Fruit fly (Drosophila melanogaster) whole organism, embryonic: ENCODE measurements around the gene CG5969.

ENCODE experiments used
- B-H2 ChIP-seq: fragments of 200-800 bp; sonication (Bioruptor generic); optimal IDR thresholded peaks from 2 replicates; lab custom pipeline; 2018; ENCODE audit warnings: missing biosample characterization, mild to moderate bottlenecking, missing genetic modification characterization
- CG10147 ChIP-seq: fragments of 200-800 bp; sonication (Bioruptor generic); optimal IDR thresholded peaks from 2 replicates; lab custom pipeline; 2019; ENCODE audit warnings: missing biosample characterization, mild to moderate bottlenecking, missing genetic modification characterization, moderate library complexity
- CG11247 ChIP-seq: fragments of 200-800 bp; sonication (Bioruptor generic); IDR thresholded peaks from 2 replicates; pipeline ENCODE4 v1.3.6; 2022; ENCODE audit warnings: missing biosample characterization, missing genetic modification characterization
- CG11560 ChIP-seq: fragments of 200-800 bp; sonication (Bioruptor generic); IDR thresholded peaks from 3 replicates; pipeline ENCODE4 v1.3.6; 2022; ENCODE audit warnings: missing biosample characterization, missing genetic modification characterization
- CG11723 ChIP-seq: fragments of 200-800 bp; sonication (Bioruptor generic); optimal IDR thresholded peaks from 2 replicates; lab custom pipeline; 2017; ENCODE audit warnings: missing biosample characterization, mild to moderate bottlenecking, missing genetic modification characterization
- CG12299 ChIP-seq: fragments of 200-800 bp; sonication (Bioruptor generic); optimal IDR thresholded peaks from 2 replicates; lab custom pipeline; 2018; ENCODE audit warnings: missing biosample characterization, mild to moderate bottlenecking, missing genetic modification characterization
- CG12391 ChIP-seq: fragments of 200-800 bp; sonication (Bioruptor generic); optimal IDR thresholded peaks from 3 replicates; lab custom pipeline; 2018; ENCODE audit warnings: missing biosample characterization, mild to moderate bottlenecking, missing genetic modification characterization, moderate library complexity
- CG15269 ChIP-seq: fragments of 200-800 bp; sonication (Bioruptor generic); optimal IDR thresholded peaks from 2 replicates; lab custom pipeline; 2018; ENCODE audit warnings: missing biosample characterization, mild to moderate bottlenecking, missing genetic modification characterization, moderate library complexity
- CG1603 ChIP-seq: fragments of 200-800 bp; sonication (Bioruptor generic); optimal IDR thresholded peaks from 2 replicates; lab custom pipeline; 2019; ENCODE audit warnings: missing biosample characterization, mild to moderate bottlenecking, missing genetic modification characterization, moderate library complexity
- CG17568 ChIP-seq: fragments of 200-800 bp; sonication (Bioruptor generic); optimal IDR thresholded peaks from 2 replicates; lab custom pipeline; 2018; ENCODE audit warnings: missing biosample characterization, mild to moderate bottlenecking, missing genetic modification characterization, moderate library complexity
- CG1792 ChIP-seq: fragments of 200-800 bp; sonication (Bioruptor generic); optimal IDR thresholded peaks from 2 replicates; lab custom pipeline; 2016; ENCODE audit warnings: missing biosample characterization, missing genetic modification characterization
- CG18599 ChIP-seq: fragments of 200-800 bp; sonication (Bioruptor generic); optimal IDR thresholded peaks from 3 replicates; lab custom pipeline; 2017; ENCODE audit warnings: missing biosample characterization, missing genetic modification characterization, mild to moderate bottlenecking, moderate library complexity, missing genetic modification reagents
- CG32772 ChIP-seq: fragments of 200-800 bp; sonication (Bioruptor generic); IDR thresholded peaks from 2 replicates; pipeline ENCODE4 v1.3.6; 2022; ENCODE audit warnings: missing biosample characterization, missing genetic modification characterization
- CG3995 ChIP-seq: fragments of 200-800 bp; sonication (Bioruptor generic); optimal IDR thresholded peaks from 3 replicates; lab custom pipeline; 2016; ENCODE audit warnings: missing biosample characterization, missing genetic modification characterization
- CG4617 ChIP-seq: fragments of 200-800 bp; sonication (Bioruptor generic); optimal IDR thresholded peaks from 3 replicates; lab custom pipeline; 2016; ENCODE audit warnings: missing biosample characterization, missing genetic modification characterization, borderline replicate concordance
- CG4707 ChIP-seq: fragments of 200-800 bp; sonication (Bioruptor generic); optimal IDR thresholded peaks from 2 replicates; lab custom pipeline; 2018; ENCODE audit warnings: missing biosample characterization, mild to moderate bottlenecking, missing genetic modification characterization, moderate library complexity
- CG6254 ChIP-seq: fragments of 200-800 bp; sonication (Bioruptor generic); optimal IDR thresholded peaks from 3 replicates; lab custom pipeline; 2017; ENCODE audit warnings: mild to moderate bottlenecking, missing biosample characterization, missing genetic modification reagents, missing genetic modification characterization
- CG6683 ChIP-seq: fragments of 200-800 bp; sonication (Bioruptor generic); optimal IDR thresholded peaks from 2 replicates; lab custom pipeline; 2017; ENCODE audit warnings: missing biosample characterization, mild to moderate bottlenecking, missing genetic modification characterization, missing genetic modification reagents
- CG6765 ChIP-seq: fragments of 200-800 bp; sonication (Bioruptor generic); optimal IDR thresholded peaks from 3 replicates; lab custom pipeline; 2017; ENCODE audit warnings: missing biosample characterization, mild to moderate bottlenecking, missing genetic modification characterization
- CG7357 ChIP-seq: fragments of 200-800 bp; sonication (Bioruptor generic); IDR thresholded peaks from 3 replicates; pipeline ENCODE4 v1.3.6; 2022; ENCODE audit warnings: missing biosample characterization, missing genetic modification characterization
- D ChIP-seq, 2 experiments: fragments of 200-800 bp in 1 of 2; fragments of >200 bp in 1 of 2; sonication (Bioruptor generic) in 1 of 2; optimal IDR thresholded peaks; 2 replicates in 1 of 2; 3 replicates in 1 of 2; lab custom pipeline; 2017; ENCODE audit warnings: mild to moderate bottlenecking in 1 of 2, missing biosample characterization in 1 of 2, missing genetic modification characterization in 1 of 2, missing genetic modification reagents in 1 of 2
- Doc2 ChIP-seq: fragments of 200-800 bp; sonication (Bioruptor generic); IDR thresholded peaks from 2 replicates; pipeline ENCODE4 v1.3.6; 2022; ENCODE audit warnings: missing biosample characterization, missing genetic modification characterization
- Drgx ChIP-seq: fragments of 200-800 bp; sonication (Bioruptor generic); IDR thresholded peaks from 2 replicates; pipeline ENCODE4 v1.3.6; 2022; ENCODE audit warnings: missing biosample characterization, missing genetic modification characterization
- E2f1 ChIP-seq: fragments of 200-800 bp; sonication (Bioruptor generic); IDR thresholded peaks from 2 replicates; pipeline ENCODE4 v1.3.6; 2022; ENCODE audit warnings: missing biosample characterization, missing genetic modification characterization
- ERR ChIP-seq: fragments of 200-800 bp; sonication (Bioruptor generic); optimal IDR thresholded peaks from 2 replicates; lab custom pipeline; 2016; ENCODE audit warnings: missing biosample characterization, missing genetic modification characterization
- Lim3 ChIP-seq: fragments of 200-800 bp; sonication (Bioruptor generic); IDR thresholded peaks from 2 replicates; pipeline ENCODE4 v1.3.6; 2022; ENCODE audit warnings: missing biosample characterization, missing genetic modification characterization
- Nf-YB ChIP-seq: fragments of 200-800 bp; sonication (Bioruptor generic); optimal IDR thresholded peaks from 3 replicates; lab custom pipeline; 2019; ENCODE audit warnings: missing biosample characterization, mild to moderate bottlenecking, missing genetic modification characterization, moderate library complexity
- Sox102F ChIP-seq: fragments of 200-800 bp; sonication (Bioruptor generic); optimal IDR thresholded peaks from 2 replicates; lab custom pipeline; 2018; ENCODE audit warnings: missing biosample characterization, mild to moderate bottlenecking, missing genetic modification characterization, moderate library complexity
- ap ChIP-seq: fragments of 200-800 bp; sonication (Bioruptor generic); IDR thresholded peaks from 2 replicates; pipeline ENCODE4 v1.3.6; 2022; ENCODE audit warnings: missing biosample characterization, missing genetic modification characterization
- az2 ChIP-seq: fragments of 200-800 bp; sonication (Bioruptor generic); optimal IDR thresholded peaks from 3 replicates; lab custom pipeline; 2016; ENCODE audit warnings: missing biosample characterization, missing genetic modification characterization
- bcd ChIP-seq: fragments of 200-800 bp; sonication (Bioruptor generic); optimal IDR thresholded peaks from 2 replicates; lab custom pipeline; 2017; ENCODE audit warnings: missing biosample characterization, mild to moderate bottlenecking, missing genetic modification characterization
- bsh ChIP-seq, 2 experiments: fragments of 200-800 bp; sonication (Bioruptor generic); optimal IDR thresholded peaks; 2 replicates each; lab custom pipeline; 2017 to 2018; ENCODE audit warnings: mild to moderate bottlenecking in 2 of 2, missing biosample characterization in 2 of 2, missing genetic modification characterization in 2 of 2, moderate library complexity in 1 of 2
- cas ChIP-seq: fragments of 200-800 bp; sonication (Bioruptor generic); IDR thresholded peaks from 2 replicates; pipeline ENCODE4 v1.3.6; 2022; ENCODE audit warnings: missing biosample characterization, missing genetic modification characterization
- dimm ChIP-seq: fragments of 200-800 bp; sonication (Bioruptor generic); IDR thresholded peaks from 2 replicates; pipeline ENCODE4 v1.3.6; 2022; ENCODE audit warnings: missing biosample characterization, missing genetic modification characterization
- dm ChIP-seq: fragments of 200-800 bp; sonication (Bioruptor generic); optimal IDR thresholded peaks from 3 replicates; lab custom pipeline; 2016; ENCODE audit warnings: missing biosample characterization, missing genetic modification characterization
- jigr1 ChIP-seq: fragments of 200-800 bp; sonication (Bioruptor generic); IDR thresholded peaks from 3 replicates; pipeline ENCODE4 v1.3.6; 2022; ENCODE audit warnings: missing biosample characterization, missing genetic modification characterization
- ken ChIP-seq: fragments of 200-800 bp; sonication (Bioruptor generic); IDR thresholded peaks from 3 replicates; pipeline ENCODE4 v1.3.6; 2022; ENCODE audit warnings: missing biosample characterization, missing genetic modification characterization
- lbe ChIP-seq: fragments of 200-800 bp; sonication (Bioruptor generic); optimal IDR thresholded peaks from 2 replicates; lab custom pipeline; 2016; ENCODE audit warnings: missing biosample characterization, mild to moderate bottlenecking, missing genetic modification characterization
- lilli ChIP-seq: fragments of 200-800 bp; sonication (Bioruptor generic); optimal IDR thresholded peaks from 3 replicates; lab custom pipeline; 2016; ENCODE audit warnings: missing biosample characterization, missing genetic modification characterization
- lola ChIP-seq, 3 experiments: fragments of >200 bp in 2 of 3; fragments of 200-800 bp in 1 of 3; sonication (Bioruptor generic) in 1 of 3; optimal IDR thresholded peaks; 2 replicates each; lab custom pipeline; 2017 to 2019; ENCODE audit warnings: missing biosample characterization in 3 of 3, missing genetic modification characterization in 3 of 3, mild to moderate bottlenecking in 1 of 3, moderate library complexity in 1 of 3
- pan ChIP-seq, 4 experiments: fragments of >200 bp in 3 of 4; fragments of 200-800 bp in 1 of 4; sonication (Bioruptor generic) in 1 of 4; optimal IDR thresholded peaks in 3 of 4; IDR thresholded peaks in 1 of 4; 2 replicates each; pipeline versions ENCODE4 v1.3.6 to Lab custom; 2017 to 2022; ENCODE audit warnings: missing biosample characterization in 2 of 4, missing genetic modification characterization in 2 of 4, mixed read lengths in 1 of 4
- peb ChIP-seq: fragments of 200-800 bp; sonication (Bioruptor generic); IDR thresholded peaks from 2 replicates; pipeline ENCODE4 v1.3.6; 2022; ENCODE audit warnings: missing biosample characterization, missing genetic modification characterization
- pros ChIP-seq: fragments of 200-800 bp; sonication (Bioruptor generic); optimal IDR thresholded peaks from 3 replicates; lab custom pipeline; 2019; ENCODE audit warnings: missing biosample characterization, mild to moderate bottlenecking, missing genetic modification characterization, moderate library complexity
- pzg ChIP-seq: fragments of 200-800 bp; sonication (Bioruptor generic); optimal IDR thresholded peaks from 3 replicates; lab custom pipeline; 2018; ENCODE audit warnings: missing biosample characterization, mild to moderate bottlenecking, missing genetic modification characterization, moderate library complexity
- sr ChIP-seq: fragments of 200-800 bp; sonication (Bioruptor generic); IDR thresholded peaks from 3 replicates; pipeline ENCODE4 v1.3.6; 2022; ENCODE audit warnings: missing biosample characterization, missing genetic modification characterization
- zen ChIP-seq: fragments of 200-800 bp; sonication (Bioruptor generic); optimal IDR thresholded peaks from 3 replicates; lab custom pipeline; 2018; ENCODE audit warnings: missing biosample characterization, mild to moderate bottlenecking, missing genetic modification characterization, moderate library complexity
- zfh1 ChIP-seq: fragments of 200-800 bp; sonication (Bioruptor generic); IDR thresholded peaks from 3 replicates; pipeline ENCODE4 v1.3.6; 2022; ENCODE audit warnings: missing biosample characterization, missing genetic modification characterization

The CG5969 gene

DNA sequence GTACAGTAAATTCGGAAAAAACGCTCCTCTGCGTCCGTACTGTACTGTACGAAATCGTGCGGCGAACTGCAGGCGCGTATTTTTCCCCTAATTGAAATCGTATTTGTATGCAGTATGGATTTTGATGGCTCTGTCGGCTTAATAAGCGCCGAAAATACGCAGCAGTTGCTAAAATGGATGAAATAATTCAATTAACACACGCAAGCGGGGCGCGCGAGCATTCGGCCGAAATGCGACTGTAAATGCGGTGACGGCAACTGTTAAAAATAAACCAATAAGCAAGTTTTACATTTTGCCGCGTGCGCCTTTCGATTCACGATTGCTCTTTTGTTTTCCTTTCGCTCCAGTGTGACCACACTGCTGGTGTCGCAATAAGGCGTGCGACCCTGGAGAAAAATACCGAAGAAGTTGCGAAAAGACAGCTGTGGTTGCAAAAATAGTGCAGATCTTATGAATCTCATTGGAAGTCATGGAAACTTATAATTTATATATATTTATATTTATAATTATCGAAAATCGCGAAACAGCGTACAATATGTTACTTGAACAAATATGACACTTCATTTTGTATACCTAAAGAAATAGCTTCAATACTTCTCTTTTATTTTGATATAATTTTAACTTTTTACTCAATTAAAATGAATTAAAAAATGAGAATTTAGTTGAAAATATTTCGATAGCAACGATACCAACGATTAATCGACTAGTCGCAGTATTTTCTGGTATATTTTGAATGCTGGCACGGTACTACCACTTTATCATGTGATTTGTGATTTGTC is at the start of gene CG5969, which contains the start of gene CG32428 (continued):
- TF ChIP-seq CG15269 (tag; lab: Kevin White, UChicago): peak; percentile 70
- TF ChIP-seq CG11560 (tag; lab: Robert Waterston, UW): no peak
- no peak for TF ChIP-seq sr (GFP tag; lab: Robert Waterston, UW)
- TF ChIP-seq CG32772 (GFP tag; lab: Robert Waterston, UW): peak; percentile 49; the same call in 1 of the 2 replicates
- peak; percentile 54 for TF ChIP-seq lbe
- peak; percentile 95 for TF ChIP-seq CG3995 (GFP tag; lab: Kevin White, UChicago)
- no peak for TF ChIP-seq ERR (GFP tag; lab: Kevin White, UChicago)
- TF ChIP-seq CG4617 (GFP tag; lab: Kevin White, UChicago): no peak
- no peak for TF ChIP-seq CG1792
- TF ChIP-seq CG6254 (GFP tag; lab: Kevin White, UChicago): peak; percentile 8
- peak; percentile 77 for TF ChIP-seq CG18599
- no peak for TF ChIP-seq pros (GFP tag; lab: Kevin White, UChicago)
- no peak for TF ChIP-seq jigr1 (GFP tag; lab: Robert Waterston, UW)
- TF ChIP-seq zen (tag; lab: Kevin White, UChicago): peak; percentile 8
- TF ChIP-seq pan (optimal IDR thresholded peaks at IDR 0.05; lab: Kevin White, UChicago): no peak
- TF ChIP-seq pan (GFP tag; optimal IDR thresholded peaks at IDR 0.05 in 1 of 2, IDR thresholded peaks at IDR 0.05 in 1 of 2): peak in 1 of 2 experiments; percentile 77
- TF ChIP-seq pzg (GFP tag; lab: Kevin White, UChicago): peak; percentile 62
- peak; percentile 73 for TF ChIP-seq D (optimal IDR thresholded peaks at IDR 0.05; lab: Kevin White, UChicago)
- no peak for TF ChIP-seq D (GFP tag; optimal IDR thresholded peaks at IDR 0.05; lab: Kevin White, UChicago)
- TF ChIP-seq CG6765 (GFP tag; lab: Kevin White, UChicago): peak; percentile 12
- peak; percentile 61 for TF ChIP-seq CG11247 (GFP tag; lab: Robert Waterston, UW)
- TF ChIP-seq peb (GFP tag; lab: Robert Waterston, UW): no peak
- peak; percentile 79 for TF ChIP-seq CG12391
- TF ChIP-seq CG4707 (GFP tag; lab: Kevin White, UChicago): no peak
- peak; percentile 19 for TF ChIP-seq CG12299 (tag; lab: Kevin White, UChicago)
- TF ChIP-seq dm (GFP tag; lab: Kevin White, UChicago): peak; percentile 35
- TF ChIP-seq CG11723 (GFP tag; lab: Kevin White, UChicago): no peak
- TF ChIP-seq ap (GFP tag; lab: Robert Waterston, UW): no peak
- TF ChIP-seq Lim3 (GFP tag; lab: Robert Waterston, UW): no peak
- no peak for TF ChIP-seq CG17568
- no peak for TF ChIP-seq B-H2 (GFP tag; lab: Kevin White, UChicago)
- TF ChIP-seq Doc2: no peak
- TF ChIP-seq CG6683 (GFP tag; lab: Kevin White, UChicago): no peak
- peak; percentile 60; the same call in 1 of the 2 replicates for TF ChIP-seq E2f1 (GFP tag; lab: Robert Waterston, UW)
- TF ChIP-seq Nf-YB (GFP tag; lab: Kevin White, UChicago): peak; percentile 58
- peak; percentile 84 for TF ChIP-seq Drgx (GFP tag; lab: Robert Waterston, UW)
- TF ChIP-seq dimm: no peak
- peak in 1 of 2 experiments; percentile 35 for TF ChIP-seq bsh (GFP tag; optimal IDR thresholded peaks at IDR 0.05; lab: Kevin White, UChicago)
- peak; percentile 38 for TF ChIP-seq CG1603 (tag; lab: Kevin White, UChicago)
- TF ChIP-seq az2: peak; percentile 53
- TF ChIP-seq bcd (GFP tag; lab: Kevin White, UChicago): peak; percentile 56
- peak; percentile 52; the same call in 2 of the 3 replicates for TF ChIP-seq CG7357 (GFP tag; lab: Robert Waterston, UW)
- TF ChIP-seq lilli: peak; percentile 34
- no peak for TF ChIP-seq ken
- TF ChIP-seq lola (GFP tag; optimal IDR thresholded peaks at IDR 0.05; lab: Kevin White, UChicago): no peak
- TF ChIP-seq Sox102F (GFP tag; lab: Kevin White, UChicago): peak; percentile 51
- TF ChIP-seq cas (GFP tag; lab: Robert Waterston, UW): no peak
- TF ChIP-seq zfh1 (GFP tag; lab: Robert Waterston, UW): peak; percentile 62; the same call in 2 of the 3 replicates
- peak; percentile 65 for TF ChIP-seq CG10147
